Worm (Caenorhabditis elegans) whole organism, L2 larva: ENCODE measurements around the gene Y46E12A.3.

ENCODE experiments used
- blmp-1 ChIP-seq: sonication (generic microtip); optimal IDR thresholded peaks from 2 replicates; lab custom pipeline; 2017; ENCODE audit warnings: missing genetic modification characterization, mild to moderate bottlenecking, missing compliant biosample characterization, antibody characterized with exemption, moderate library complexity; ENCODE audit not compliant: insufficient read depth
- lin-13 ChIP-seq: fragments of 150-350 bp; optimal IDR thresholded peaks from 2 replicates; lab custom pipeline; 2014; ENCODE audit warnings: missing biosample characterization, missing genetic modification reagents, missing genetic modification characterization
- nhr-12 ChIP-seq: fragments of 150-350 bp; optimal IDR thresholded peaks from 2 replicates; lab custom pipeline; 2014; ENCODE audit warnings: missing biosample characterization, missing genetic modification characterization
- nhr-77 ChIP-seq: fragments of 150-350 bp; optimal IDR thresholded peaks from 2 replicates; lab custom pipeline; 2014; ENCODE audit warnings: missing biosample characterization, missing genetic modification characterization
- sem-4 ChIP-seq: fragments of 150-350 bp; optimal IDR thresholded peaks from 2 replicates; lab custom pipeline; 2014; ENCODE audit warnings: missing biosample characterization, missing genetic modification reagents, missing genetic modification characterization
- unc-62 ChIP-seq: fragments of 150-350 bp; optimal IDR thresholded peaks from 2 replicates; lab custom pipeline; 2014; ENCODE audit warnings: missing biosample characterization, missing genetic modification reagents, missing genetic modification characterization
- ztf-11 ChIP-seq: sonication (generic microtip); optimal IDR thresholded peaks from 2 replicates; lab custom pipeline; 2017; ENCODE audit warnings: missing biosample characterization, missing genetic modification characterization

- TF ChIP-seq blmp-1 (tag; lab: Kevin White, UChicago) (no peak), unc-62 (GFP tag; lab: Kevin White, UChicago) (no peak), nhr-12 (tag; lab: Kevin White, UChicago) (no peak), sem-4 (no peak), ztf-11 (tag; lab: Kevin White, UChicago) (no peak), nhr-77 (tag; lab: Kevin White, UChicago) (no peak), lin-13 (GFP tag; lab: Kevin White, UChicago) (no peak)
Observed at ce11 chrIII:1791949-1792348, 37.2 kb upstream of the Y46E12A.3 start.
